Worm (Caenorhabditis elegans): ENCODE results near the gene W03C9.6.

- TF ChIP-seq ztf-16 (tag; optimal IDR thresholded peaks at IDR 0.05) (no peak), ceh-19 (GFP tag; optimal IDR thresholded peaks at IDR 0.05) (no peak), ama-1 (optimal IDR thresholded peaks at IDR 0.05) (no peak), ceh-22 (tag; optimal IDR thresholded peaks at IDR 0.05) (no peak), fkh-10 (GFP tag; optimal IDR thresholded peaks at IDR 0.05) (no peak), ceh-45 (GFP tag; IDR thresholded peaks at IDR 0.05) (no peak), tbx-7 (tag; optimal IDR thresholded peaks at IDR 0.05) (no peak), nfya-1 (tag; optimal IDR thresholded peaks at IDR 0.05) (peak; percentile 88), odd-2 (tag; optimal IDR thresholded peaks at IDR 0.05) (no peak), ahr-1 (tag; optimal IDR thresholded peaks at IDR 0.05) (no peak), ceh-31 (tag; optimal IDR thresholded peaks at IDR 0.05) (no peak), pqm-1 (tag; optimal IDR thresholded peaks at IDR 0.05) (no peak)
Measured at ce11 chrII:11910569-11910968, 43.7 kb upstream of the W03C9.6 start.
